Worm (Caenorhabditis elegans) whole organism, L1 larva: ENCODE measurements around the gene F08B4.8.

Experiments used
- Y116A8C.19 ChIP-seq: sonication (generic microtip); optimal IDR thresholded peaks from 2 replicates; lab custom pipeline; 2016; ENCODE audit warnings: missing compliant biosample characterization, missing genetic modification characterization, borderline replicate concordance
- alr-1 ChIP-seq: fragments of 200-800 bp; sonication (Bioruptor generic); optimal IDR thresholded peaks from 2 replicates; lab custom pipeline; 2018; ENCODE audit warnings: borderline replicate concordance, mild to moderate bottlenecking, missing genetic modification characterization, missing compliant biosample characterization
- aly-2 ChIP-seq: fragments of 150-350 bp; optimal IDR thresholded peaks from 2 replicates; lab custom pipeline; 2014; ENCODE audit warnings: missing biosample characterization, missing genetic modification characterization
- ceh-8 ChIP-seq: fragments of 200-800 bp; sonication (Bioruptor generic); optimal IDR thresholded peaks from 2 replicates; lab custom pipeline; 2018; ENCODE audit warnings: mild to moderate bottlenecking, missing genetic modification characterization, moderate library complexity, missing compliant biosample characterization
- ceh-82 ChIP-seq, 3 experiments: fragments of 150-350 bp in 1 of 3; sonication (generic microtip) in 2 of 3; optimal IDR thresholded peaks; 2 replicates each; lab custom pipeline; 2014 to 2017; ENCODE audit warnings: missing biosample characterization in 3 of 3, missing genetic modification characterization in 3 of 3
- dsc-1 ChIP-seq: sonication (generic microtip); optimal IDR thresholded peaks from 2 replicates; lab custom pipeline; 2016; ENCODE audit warnings: mild to moderate bottlenecking, missing genetic modification characterization, missing compliant biosample characterization
- efl-1 ChIP-seq, 4 experiments: fragments of 150-350 bp; optimal IDR thresholded peaks in 3 of 4; peaks in 1 of 4; 1 replicate in 1 of 4; 2 replicates in 3 of 4; lab custom pipeline; 2014; ENCODE audit warnings: missing biosample characterization in 2 of 4, missing genetic modification characterization in 2 of 4, missing genetic modification reagents in 2 of 4
- egl-13 ChIP-seq: sonication (generic microtip); optimal IDR thresholded peaks from 2 replicates; lab custom pipeline; 2016; ENCODE audit warnings: missing genotype, missing genetic modification reagents, missing genetic modification characterization, missing compliant biosample characterization
- egl-27 ChIP-seq, 2 experiments: fragments of 150-350 bp in 1 of 2; sonication (generic microtip); optimal IDR thresholded peaks; 3 replicates each; lab custom pipeline; 2017 to 2018; ENCODE audit warnings: missing biosample characterization in 2 of 2, missing genetic modification characterization in 2 of 2, missing genetic modification reagents in 2 of 2
- elt-3 ChIP-seq, 6 experiments: fragments of 150-350 bp in 1 of 6; sonication (generic microtip); optimal IDR thresholded peaks; 2 replicates each; lab custom pipeline; 2017 to 2018; ENCODE audit warnings: missing biosample characterization in 6 of 6, missing genetic modification characterization in 6 of 6, inconsistent platforms in 1 of 6
- ets-5 ChIP-seq: fragments of 200-800 bp; sonication (Bioruptor generic); IDR thresholded peaks from 2 replicates; pipeline ENCODE4 v1.3.6; 2022; ENCODE audit warnings: missing genetic modification characterization, missing compliant biosample characterization
- fkh-10 ChIP-seq: sonication (generic microtip); optimal IDR thresholded peaks from 2 replicates; lab custom pipeline; 2017; ENCODE audit warnings: missing biosample characterization, missing genetic modification reagents, missing genetic modification characterization
- fkh-4 ChIP-seq: sonication (generic microtip); optimal IDR thresholded peaks from 2 replicates; lab custom pipeline; 2016; ENCODE audit warnings: missing compliant biosample characterization, missing genetic modification characterization, borderline replicate concordance
- fkh-8 ChIP-seq: sonication (generic microtip); optimal IDR thresholded peaks from 2 replicates; lab custom pipeline; 2016; ENCODE audit warnings: mild to moderate bottlenecking, missing genetic modification characterization, missing compliant biosample characterization
- hlh-4 ChIP-seq: sonication (generic microtip); optimal IDR thresholded peaks from 2 replicates; lab custom pipeline; 2016; ENCODE audit warnings: mild to moderate bottlenecking, missing genetic modification characterization, missing compliant biosample characterization
- isw-1 ChIP-seq: fragments of 200-800 bp; sonication (Bioruptor generic); IDR thresholded peaks from 2 replicates; pipeline ENCODE4 v1.3.6; 2022; ENCODE audit warnings: missing genetic modification characterization, missing compliant biosample characterization
- jun-1 ChIP-seq: fragments of 150-350 bp; optimal IDR thresholded peaks from 2 replicates; lab custom pipeline; 2014; ENCODE audit warnings: missing biosample characterization, missing genetic modification reagents, missing genetic modification characterization
- lin-13 ChIP-seq: fragments of 150-350 bp; optimal IDR thresholded peaks from 2 replicates; lab custom pipeline; 2014; ENCODE audit warnings: missing biosample characterization, missing genetic modification reagents, missing genetic modification characterization
- lin-14 ChIP-seq: fragments of 200-800 bp; sonication (Bioruptor generic); optimal IDR thresholded peaks from 2 replicates; lab custom pipeline; 2018; ENCODE audit warnings: mild to moderate bottlenecking, missing genetic modification characterization, moderate library complexity, missing compliant biosample characterization
- lir-3 ChIP-seq: sonication (generic microtip); optimal IDR thresholded peaks from 2 replicates; lab custom pipeline; 2016; ENCODE audit warnings: mild to moderate bottlenecking, missing genetic modification characterization, moderate library complexity, missing compliant biosample characterization; ENCODE audit not compliant: poor library complexity
- lsy-2 ChIP-seq, 2 experiments: fragments of 150-350 bp; optimal IDR thresholded peaks; 2 replicates each; lab custom pipeline; 2014; ENCODE audit warnings: missing biosample characterization in 2 of 2, missing genetic modification characterization in 2 of 2
- mab-9 ChIP-seq: fragments of 200-800 bp; sonication (Bioruptor generic); IDR thresholded peaks from 2 replicates; pipeline ENCODE4 v1.3.6; 2022; ENCODE audit warnings: missing genetic modification reagents, missing genetic modification characterization, missing compliant biosample characterization
- mdl-1 ChIP-seq, 2 experiments: fragments of 150-350 bp; optimal IDR thresholded peaks; 2 replicates each; lab custom pipeline; 2014 to 2017; ENCODE audit warnings: missing biosample characterization in 2 of 2, missing genetic modification characterization in 2 of 2, inconsistent platforms in 1 of 2
- mef-2 ChIP-seq: fragments of 150-350 bp; optimal IDR thresholded peaks from 2 replicates; lab custom pipeline; 2014; ENCODE audit warnings: missing biosample characterization, missing genetic modification characterization
- nhr-11 ChIP-seq: fragments of 150-350 bp; optimal IDR thresholded peaks from 2 replicates; lab custom pipeline; 2014; ENCODE audit warnings: missing biosample characterization, missing genetic modification characterization
- nhr-19 ChIP-seq: fragments of 200-800 bp; sonication (Bioruptor generic); conservative IDR thresholded peaks from 2 replicates; pipeline ENCODE4 v1.3.6; 2022; ENCODE audit warnings: missing genetic modification characterization, missing compliant biosample characterization
- nhr-237 ChIP-seq: fragments of 150-350 bp; optimal IDR thresholded peaks from 2 replicates; lab custom pipeline; 2014; ENCODE audit warnings: missing biosample characterization, missing genetic modification characterization
- nhr-71 ChIP-seq: sonication (generic microtip); optimal IDR thresholded peaks from 2 replicates; lab custom pipeline; 2016; ENCODE audit warnings: mild to moderate bottlenecking, missing genetic modification characterization, moderate library complexity, missing compliant biosample characterization
- nhr-84 ChIP-seq: sonication (generic microtip); optimal IDR thresholded peaks from 2 replicates; lab custom pipeline; 2017; ENCODE audit warnings: missing biosample characterization, missing genetic modification characterization
- nhr-90 ChIP-seq: sonication (generic microtip); optimal IDR thresholded peaks from 2 replicates; lab custom pipeline; 2016; ENCODE audit warnings: mild to moderate bottlenecking, missing genetic modification characterization, missing compliant biosample characterization; ENCODE audit not compliant: poor library complexity
- skn-1 ChIP-seq: fragments of 150-350 bp; optimal IDR thresholded peaks from 2 replicates; lab custom pipeline; 2014; ENCODE audit warnings: missing biosample characterization, missing genetic modification characterization
- sox-4 ChIP-seq: sonication (generic microtip); optimal IDR thresholded peaks from 2 replicates; lab custom pipeline; 2016; ENCODE audit warnings: missing genetic modification characterization, missing compliant biosample characterization
- sup-37 ChIP-seq: fragments of 200-800 bp; sonication (Bioruptor generic); optimal IDR thresholded peaks from 2 replicates; lab custom pipeline; 2018; ENCODE audit warnings: mild to moderate bottlenecking, missing genetic modification characterization, missing compliant biosample characterization
- unc-30 ChIP-seq: sonication (generic microtip); optimal IDR thresholded peaks from 2 replicates; lab custom pipeline; 2017; ENCODE audit warnings: missing biosample characterization, missing genetic modification characterization
- unc-98 ChIP-seq: fragments of 200-800 bp; sonication (Bioruptor generic); IDR thresholded peaks from 2 replicates; pipeline ENCODE4 v1.3.6; 2022; ENCODE audit warnings: missing genetic modification characterization, missing compliant biosample characterization
- xbp-1 ChIP-seq: sonication (generic microtip); optimal IDR thresholded peaks from 2 replicates; lab custom pipeline; 2016; ENCODE audit warnings: missing genetic modification characterization, missing compliant biosample characterization
- ztf-11 ChIP-seq, 2 experiments: sonication (generic microtip); optimal IDR thresholded peaks; 2 replicates each; lab custom pipeline; 2016 to 2017; ENCODE audit warnings: missing genetic modification characterization in 2 of 2, missing biosample characterization in 1 of 2, missing compliant biosample characterization in 1 of 2

The F08B4.8 gene

DNA sequence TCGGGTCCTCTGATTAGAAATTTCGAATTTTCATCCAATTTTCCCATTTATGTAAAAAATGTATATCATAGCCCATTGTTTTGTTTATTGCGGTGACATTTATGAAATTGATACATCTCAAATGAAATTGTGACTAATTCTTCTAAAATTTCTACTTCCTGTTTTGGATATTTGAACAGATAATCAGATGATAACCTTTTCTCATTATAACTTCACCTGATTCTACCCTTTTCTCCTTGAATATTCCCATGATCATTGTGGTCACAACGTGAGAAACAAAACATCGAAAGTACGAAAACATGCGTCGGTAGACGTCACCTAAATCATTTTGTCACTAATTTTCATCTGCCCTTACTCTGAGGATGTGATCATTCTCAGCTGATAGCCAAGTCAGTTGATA is 47.2 kb upstream of the F08B4.8 start:
- TF ChIP-seq alr-1 (tag; lab: Kevin White, UChicago) (no peak), sox-4 (tag; lab: Kevin White, UChicago) (no peak), elt-3 (tag; optimal IDR thresholded peaks at IDR 0.05; lab: Kevin White, UChicago) (no peak), nhr-11 (peak; percentile 13), nhr-71 (peak; percentile 43), ceh-8 (GFP tag; lab: Kevin White, UChicago) (peak; percentile 70), dsc-1 (tag; lab: Kevin White, UChicago) (peak; percentile 54), fkh-4 (no peak), efl-1 (optimal IDR thresholded peaks at IDR 0.05; lab: Kevin White, UChicago) (no peak), efl-1 (GFP tag; optimal IDR thresholded peaks at IDR 0.05 in 1 of 2; lab: Kevin White, UChicago) (no peak), fkh-8 (peak; percentile 16), skn-1 (tag; lab: Kevin White, UChicago) (no peak), nhr-90 (tag; lab: Kevin White, UChicago) (no peak), nhr-237 (tag; lab: Kevin White, UChicago) (no peak)

DNA sequence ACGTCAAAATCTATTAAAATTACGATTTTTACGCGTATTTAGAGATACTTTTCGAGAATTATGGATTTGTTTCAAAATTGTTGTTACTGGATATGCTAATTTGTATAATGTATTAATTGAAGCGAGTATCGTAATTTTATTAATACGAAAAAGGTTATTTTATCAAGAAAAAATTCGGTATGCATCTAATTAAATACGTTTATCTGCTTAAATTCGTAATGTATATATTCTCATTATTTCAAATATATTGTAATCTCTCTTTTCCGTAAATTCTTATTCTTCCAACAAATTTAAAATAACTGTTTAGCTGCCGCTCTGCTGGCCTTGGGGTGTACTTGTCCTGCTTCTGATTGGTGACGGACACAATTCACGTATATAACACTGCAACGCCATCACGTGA is 46.4 kb upstream of the F08B4.8 start, which contains the start of gene dgk-4:
Gene dgk-4 (plus strand): TSS at position 301 of the 400 bp plus-strand sequence.
- TF ChIP-seq xbp-1: no peak
- no peak for TF ChIP-seq nhr-71
- TF ChIP-seq lir-3 (tag; lab: Kevin White, UChicago): no peak
- no peak for TF ChIP-seq nhr-84 (tag; lab: Kevin White, UChicago)
- TF ChIP-seq lsy-2 (tag; optimal IDR thresholded peaks at IDR 0.05; lab: Kevin White, UChicago): no peak
- no peak for TF ChIP-seq Y116A8C.19 (tag; lab: Kevin White, UChicago)
- no peak for TF ChIP-seq sup-37 (GFP tag; lab: Kevin White, UChicago)
- no peak for TF ChIP-seq lin-14 (GFP tag; lab: Kevin White, UChicago)
- TF ChIP-seq isw-1: no peak
- TF ChIP-seq hlh-4: no peak
- no peak for TF ChIP-seq aly-2 (tag; lab: Kevin White, UChicago)
- TF ChIP-seq egl-27 (tag; optimal IDR thresholded peaks at IDR 0.05; lab: Kevin White, UChicago): no peak
- TF ChIP-seq ztf-11 (tag; optimal IDR thresholded peaks at IDR 0.05; lab: Kevin White, UChicago): no peak
- no peak for TF ChIP-seq fkh-10
- TF ChIP-seq nhr-19 (GFP tag; lab: Robert Waterston, UW): no peak
- TF ChIP-seq unc-98 (GFP tag; lab: Robert Waterston, UW): no peak
- TF ChIP-seq ceh-8 (GFP tag; lab: Kevin White, UChicago): no peak
- TF ChIP-seq jun-1: no peak

DNA sequence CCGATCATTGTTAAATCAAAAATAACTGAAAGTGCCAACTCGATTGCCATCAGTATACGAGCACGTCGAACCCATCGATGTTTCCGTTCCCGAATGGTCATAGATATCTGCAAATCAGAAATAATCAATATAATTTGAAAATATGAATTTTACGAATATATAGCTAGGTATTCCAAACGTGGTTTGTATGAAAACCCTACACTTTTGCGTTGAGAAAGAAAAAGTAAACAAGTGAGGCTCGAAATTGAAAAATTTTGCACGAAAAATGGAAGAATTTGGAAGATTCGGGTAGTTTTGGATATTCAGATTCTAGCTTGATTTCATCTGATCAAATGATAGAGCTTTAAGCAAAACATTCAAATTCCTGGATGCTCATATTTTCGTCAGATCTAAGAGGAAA is 38.6 kb upstream of the F08B4.8 start, which contains the start of gene F42A9.9:
Gene F42A9.9 (minus strand): TSS at position 101 of the 400 bp plus-strand sequence.
- TF ChIP-seq egl-13 (tag; lab: Kevin White, UChicago) (no peak), mef-2 (tag; lab: Kevin White, UChicago) (no peak), skn-1 (tag; lab: Kevin White, UChicago) (no peak), mdl-1 (tag; optimal IDR thresholded peaks at IDR 0.05; lab: Kevin White, UChicago) (no peak), ets-5 (GFP tag; lab: Robert Waterston, UW) (no peak), ceh-82 (tag; optimal IDR thresholded peaks at IDR 0.05; lab: Kevin White, UChicago) (no peak)

DNA sequence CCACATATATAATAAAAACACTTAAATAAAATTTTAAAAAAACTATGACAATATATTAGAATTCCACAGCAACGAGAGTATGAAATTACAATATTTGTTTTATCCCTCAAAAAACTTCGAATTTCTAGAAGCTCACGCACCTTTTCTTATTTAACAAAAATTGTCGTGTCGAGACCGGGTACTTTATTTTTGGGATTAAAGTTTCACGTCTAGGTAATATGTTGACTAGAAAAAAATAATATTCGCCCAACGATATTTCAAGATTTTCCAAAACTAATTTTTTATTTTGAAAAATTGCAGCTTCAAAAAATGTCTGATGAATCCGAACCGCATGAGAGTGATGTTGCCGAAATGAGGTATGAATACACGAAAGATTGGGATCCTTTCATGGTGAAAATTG is 33.0 kb upstream of the F08B4.8 start, which contains the start of gene C49C8.3:
Gene C49C8.3 (plus strand): TSS at position 301 of the 400 bp plus-strand sequence.
- TF ChIP-seq mef-2 (tag; lab: Kevin White, UChicago): no peak
- no peak for TF ChIP-seq lin-13 (GFP tag; lab: Kevin White, UChicago)
- no peak for TF ChIP-seq mab-9
- no peak for TF ChIP-seq unc-30 (tag; lab: Kevin White, UChicago)
